Worm (Caenorhabditis elegans): Measurements from ENCODE around the gene baf-1.

baf-1 gene

ce11 chrIII:9487454-9487853 is 20.2 kb downstream of the baf-1 start:
- TF ChIP-seq elt-2 (tag; optimal IDR thresholded peaks at IDR 0.05) (peak; percentile 6), dmd-4 (tag; optimal IDR thresholded peaks at IDR 0.05; ENCODE audit: borderline replicate concordance) (no peak)

- TF ChIP-seq rnt-1 (tag; optimal IDR thresholded peaks at IDR 0.05) = no peak
- no peak for TF ChIP-seq pag-3 (tag; optimal IDR thresholded peaks at IDR 0.05; ENCODE audit: borderline replicate concordance)
Measured at ce11 chrIII:9488027-9488426, 20.8 kb downstream of the baf-1 start.

- TF ChIP-seq ttx-3 (tag; optimal IDR thresholded peaks at IDR 0.05) = no peak
- TF ChIP-seq ceh-2 (tag; optimal IDR thresholded peaks at IDR 0.05) = no peak
- TF ChIP-seq nhr-232 (tag; optimal IDR thresholded peaks at IDR 0.05) = no peak
- no peak for TF ChIP-seq pat-9 (tag; optimal IDR thresholded peaks at IDR 0.05)
- no peak for TF ChIP-seq lin-11 (tag; optimal IDR thresholded peaks at IDR 0.05)
- TF ChIP-seq ceh-31 (tag; optimal IDR thresholded peaks at IDR 0.05) = no peak
- TF ChIP-seq fax-1 (tag; optimal IDR thresholded peaks at IDR 0.05) = no peak
- TF ChIP-seq odd-2 (tag; optimal IDR thresholded peaks at IDR 0.05) = no peak
- no peak for TF ChIP-seq fkh-10 (GFP tag; optimal IDR thresholded peaks at IDR 0.05)
- no peak for TF ChIP-seq hlh-13 (GFP tag; optimal IDR thresholded peaks at IDR 0.05)
- no peak for TF ChIP-seq ztf-16 (tag; optimal IDR thresholded peaks at IDR 0.05)
- no peak for TF ChIP-seq lim-6 (tag; optimal IDR thresholded peaks at IDR 0.05)
- no peak for TF ChIP-seq elt-4 (tag; optimal IDR thresholded peaks at IDR 0.05)
Measured at ce11 chrIII:9488431-9488830, 21.2 kb downstream of the baf-1 start, which contains the start of gene nlp-36. nlp-36 (plus strand) TSS chrIII:9488731.

ce11 chrIII:9489798-9490197 is 22.5 kb downstream of the baf-1 start:
- TF ChIP-seq T23F11.4 (GFP tag; optimal IDR thresholded peaks at IDR 0.05) = no peak
- no peak for TF ChIP-seq npax-4 (tag; optimal IDR thresholded peaks at IDR 0.05)
- no peak for TF ChIP-seq dmd-4 (tag; optimal IDR thresholded peaks at IDR 0.05; ENCODE audit: borderline replicate concordance)
- no peak for TF ChIP-seq C08G9.2 (tag; optimal IDR thresholded peaks at IDR 0.05)
- no peak for TF ChIP-seq nfya-1 (tag; optimal IDR thresholded peaks at IDR 0.05)

ce11 chrIII:9490783-9491547 is 23.7 kb downstream of the baf-1 start, which contains the start of the genes dars-1 and ctr-9:
dars-1 (minus strand) TSS chrIII:9491215.
ctr-9 (plus strand) TSS chrIII:9491396.
- TF ChIP-seq ceh-9 (tag; optimal IDR thresholded peaks at IDR 0.05) (no peak), unc-86 (tag; optimal IDR thresholded peaks at IDR 0.05) (no peak)

ce11 chrIII:9494209-9494608 is 26.9 kb downstream of the baf-1 start:
- TF ChIP-seq fkh-6 (tag; optimal IDR thresholded peaks at IDR 0.05) = no peak
- no peak for TF ChIP-seq ceh-34 (tag; optimal IDR thresholded peaks at IDR 0.05)
- TF ChIP-seq ceh-18 (tag; optimal IDR thresholded peaks at IDR 0.05) = no peak
- no peak for TF ChIP-seq hlh-8 (tag; optimal IDR thresholded peaks at IDR 0.05)
- TF ChIP-seq che-1 (tag; optimal IDR thresholded peaks at IDR 0.05) = no peak
- no peak for TF ChIP-seq ama-1 (optimal IDR thresholded peaks at IDR 0.05)
- TF ChIP-seq pat-9 (tag; optimal IDR thresholded peaks at IDR 0.05) = no peak
- TF ChIP-seq unc-42 (tag; optimal IDR thresholded peaks at IDR 0.05) = no peak
- TF ChIP-seq madf-2 (tag; optimal IDR thresholded peaks at IDR 0.05) = no peak
- no peak for TF ChIP-seq ceh-30 (tag; optimal IDR thresholded peaks at IDR 0.05)
- TF ChIP-seq hlh-15 (tag; optimal IDR thresholded peaks at IDR 0.05) = no peak
- TF ChIP-seq odd-2 (tag; optimal IDR thresholded peaks at IDR 0.05) = no peak
- no peak for TF ChIP-seq K02D7.2 (tag; optimal IDR thresholded peaks at IDR 0.05)
- TF ChIP-seq elt-2 (tag; optimal IDR thresholded peaks at IDR 0.05) = no peak

All from whole organism, late embryonic.